Worm (Caenorhabditis elegans): ENCODE data around the gene atg-4.2.
A peak's percentile ranks its signal among the peaks of the same experiment; 100 is the strongest.

atg-4.2 gene

ce11 chrIV:11703685-11704296 is 36.0 kb downstream of the atg-4.2 start, which contains the start of the genes T22B3.3 and alg-3:
Gene T22B3.3 (minus strand): TSS chrIV:11703785.
Gene alg-3 (plus strand): TSS chrIV:11704246.
- TF ChIP-seq nhr-43 (tag; optimal IDR thresholded peaks at IDR 0.05; ENCODE audit: poor library complexity, severe bottlenecking), result no peak
- no peak for TF ChIP-seq snpc-4 (tag; optimal IDR thresholded peaks at IDR 0.05)
- no peak for TF ChIP-seq ztf-11 (tag; optimal IDR thresholded peaks at IDR 0.05)
- no peak for TF ChIP-seq pqm-1 (tag; optimal IDR thresholded peaks at IDR 0.05)

ce11 chrIV:11710331-11710730 is 42.5 kb downstream of the atg-4.2 start:
- TF ChIP-seq pqm-1 (tag; optimal IDR thresholded peaks at IDR 0.05) (no peak), ama-1 (optimal IDR thresholded peaks at IDR 0.05) (no peak), nhr-67 (tag; optimal IDR thresholded peaks at IDR 0.05) (no peak), unc-62 (GFP tag; optimal IDR thresholded peaks at IDR 0.05) (no peak), nhr-237 (tag; optimal IDR thresholded peaks at IDR 0.05) (no peak), nhr-43 (tag; optimal IDR thresholded peaks at IDR 0.05; ENCODE audit: poor library complexity, severe bottlenecking) (no peak), nhr-11 (tag; optimal IDR thresholded peaks at IDR 0.05) (peak; percentile 1), R02D3.7 (tag; optimal IDR thresholded peaks at IDR 0.05) (no peak), egl-5 (tag; optimal IDR thresholded peaks at IDR 0.05) (peak; percentile 79), nhr-28 (tag; optimal IDR thresholded peaks at IDR 0.05) (no peak), nfya-1 (tag; optimal IDR thresholded peaks at IDR 0.05; ENCODE audit: insufficient read depth) (peak; percentile 6), snpc-4 (tag; optimal IDR thresholded peaks at IDR 0.05) (no peak), nhr-76 (tag; optimal IDR thresholded peaks at IDR 0.05) (no peak), elt-1 (tag; optimal IDR thresholded peaks at IDR 0.05) (no peak), ZK546.5 (tag; optimal IDR thresholded peaks at IDR 0.05) (no peak)

- no peak for TF ChIP-seq R02D3.7 (tag; optimal IDR thresholded peaks at IDR 0.05)
- TF ChIP-seq ceh-16 (tag; optimal IDR thresholded peaks at IDR 0.05), result no peak
- TF ChIP-seq elt-1 (tag; optimal IDR thresholded peaks at IDR 0.05), result no peak
- TF ChIP-seq ZK546.5 (tag; optimal IDR thresholded peaks at IDR 0.05), result no peak
- no peak for TF ChIP-seq nhr-76 (tag; optimal IDR thresholded peaks at IDR 0.05)
- TF ChIP-seq ztf-11 (tag; optimal IDR thresholded peaks at IDR 0.05), result no peak
- peak; percentile 9 for TF ChIP-seq unc-62 (GFP tag; optimal IDR thresholded peaks at IDR 0.05)
- no peak for TF ChIP-seq fkh-2 (tag; optimal IDR thresholded peaks at IDR 0.05)
- TF ChIP-seq eor-1 (tag; optimal IDR thresholded peaks at IDR 0.05), result no peak
- no peak for TF ChIP-seq nhr-25 (tag; optimal IDR thresholded peaks at IDR 0.05)
- no peak for TF ChIP-seq mml-1 (tag; optimal IDR thresholded peaks at IDR 0.05)
- peak; percentile 51 for TF ChIP-seq lin-39 (tag; optimal IDR thresholded peaks at IDR 0.05)
Measured at ce11 chrIV:11713289-11713688, 45.5 kb downstream of the atg-4.2 start.

- TF ChIP-seq ztf-11 (tag; optimal IDR thresholded peaks at IDR 0.05), result no peak
- no peak for TF ChIP-seq elt-1 (tag; optimal IDR thresholded peaks at IDR 0.05)
- no peak for TF ChIP-seq ceh-82 (tag; optimal IDR thresholded peaks at IDR 0.05)
- TF ChIP-seq pha-4 (tag; optimal IDR thresholded peaks at IDR 0.05), result no peak
Measured at ce11 chrIV:11714739-11715138, 46.9 kb downstream of the atg-4.2 start, which contains the start of gene magi-1. Gene magi-1 (plus strand): TSS chrIV:11715039.

ce11 chrIV:11716414-11716813 is 48.6 kb downstream of the atg-4.2 start:
- no peak for TF ChIP-seq nhr-43 (tag; optimal IDR thresholded peaks at IDR 0.05; ENCODE audit: poor library complexity, severe bottlenecking)
- TF ChIP-seq mdl-1 (tag; optimal IDR thresholded peaks at IDR 0.05), result no peak
- no peak for TF ChIP-seq hmg-11 (tag; optimal IDR thresholded peaks at IDR 0.05)
- no peak for TF ChIP-seq ceh-82 (tag; optimal IDR thresholded peaks at IDR 0.05)
- TF ChIP-seq ceh-28 (tag; optimal IDR thresholded peaks at IDR 0.05), result no peak
- TF ChIP-seq egl-5 (tag; optimal IDR thresholded peaks at IDR 0.05), result peak; percentile 70
- TF ChIP-seq nhr-67 (tag; optimal IDR thresholded peaks at IDR 0.05), result no peak

- TF ChIP-seq lin-39 (tag; optimal IDR thresholded peaks at IDR 0.05) (no peak), ZK546.5 (tag; optimal IDR thresholded peaks at IDR 0.05) (no peak), nhr-43 (tag; optimal IDR thresholded peaks at IDR 0.05; ENCODE audit: poor library complexity, severe bottlenecking) (no peak), nhr-28 (tag; optimal IDR thresholded peaks at IDR 0.05) (no peak), unc-39 (tag; optimal IDR thresholded peaks at IDR 0.05) (no peak), nhr-23 (tag; optimal IDR thresholded peaks at IDR 0.05) (no peak), zag-1 (tag; optimal IDR thresholded peaks at IDR 0.05) (no peak), nhr-25 (tag; optimal IDR thresholded peaks at IDR 0.05) (peak; percentile 20), egl-27 (tag; optimal IDR thresholded peaks at IDR 0.05) (no peak), nhr-67 (tag; optimal IDR thresholded peaks at IDR 0.05) (no peak), fkh-10 (GFP tag; optimal IDR thresholded peaks at IDR 0.05) (peak; percentile 18), hmg-11 (tag; optimal IDR thresholded peaks at IDR 0.05) (peak; percentile 19)
Measured at ce11 chrIV:11717094-11717876, 49.5 kb downstream of the atg-4.2 start.
